Fruit fly (Drosophila melanogaster): ENCODE results near the gene Ubr3.

The Ubr3 gene

dm6 chrX:7972363-7972942 is 36.8 kb downstream of the Ubr3 start (continued):
- no peak for TF ChIP-seq ash1 (GFP tag; optimal IDR thresholded peaks at IDR 0.05)
- peak; percentile 83 for TF ChIP-seq MTF-1 (GFP tag; optimal IDR thresholded peaks at IDR 0.05; ENCODE audit: borderline replicate concordance)
- peak; percentile 66 for TF ChIP-seq CG18764 (GFP tag; optimal IDR thresholded peaks at IDR 0.05)
- TF ChIP-seq ci (GFP tag; IDR thresholded peaks at IDR 0.05) = peak; percentile 95
- peak; percentile 42 for TF ChIP-seq CG4617 (GFP tag; optimal IDR thresholded peaks at IDR 0.05; ENCODE audit: borderline replicate concordance)
- TF ChIP-seq CG17802 (tag; optimal IDR thresholded peaks at IDR 0.05) = peak; percentile 71
- peak; percentile 81 for TF ChIP-seq jing (GFP tag; optimal IDR thresholded peaks at IDR 0.05)
- TF ChIP-seq B-H2 (GFP tag; optimal IDR thresholded peaks at IDR 0.05) = no peak
- peak; percentile 90 for TF ChIP-seq CG7556 (GFP tag; optimal IDR thresholded peaks at IDR 0.05)
- peak in 1 of 3 experiments; percentile 85 for TF ChIP-seq lola (GFP tag; optimal IDR thresholded peaks at IDR 0.05)
- peak; percentile 91 for TF ChIP-seq PHDP (tag; optimal IDR thresholded peaks at IDR 0.05)
- no peak for TF ChIP-seq ftz-f1 (GFP tag; optimal IDR thresholded peaks at IDR 0.05)
- peak; percentile 86 for TF ChIP-seq CG10267 (tag; optimal IDR thresholded peaks at IDR 0.05)
- peak; percentile 80 for TF ChIP-seq slbo (GFP tag; IDR thresholded peaks at IDR 0.05)
- peak; percentile 71 for TF ChIP-seq CG17186 (GFP tag; optimal IDR thresholded peaks at IDR 0.05)
- TF ChIP-seq seq (GFP tag; IDR thresholded peaks at IDR 0.05) = peak; percentile 87
- TF ChIP-seq CHES-1-like (GFP tag; optimal IDR thresholded peaks at IDR 0.05) = peak; percentile 19
- peak; percentile 67 for TF ChIP-seq CG7271 (tag; optimal IDR thresholded peaks at IDR 0.05)
- peak; percentile 75 for TF ChIP-seq peb (GFP tag; IDR thresholded peaks at IDR 0.05)
- peak in 1 of 2 experiments; percentile 94 for TF ChIP-seq eve (GFP tag; optimal IDR thresholded peaks at IDR 0.05)
- peak; percentile 1 for TF ChIP-seq grn (GFP tag; optimal IDR thresholded peaks at IDR 0.05)
- TF ChIP-seq amos (GFP tag; IDR thresholded peaks at IDR 0.05; ENCODE audit: partially characterized antibody) = no peak
- peak; percentile 90 for TF ChIP-seq Blimp-1 (GFP tag; optimal IDR thresholded peaks at IDR 0.05)
- TF ChIP-seq CG17361 (GFP tag; IDR thresholded peaks at IDR 0.05) = peak; percentile 86
- peak; percentile 72 for TF ChIP-seq wek (GFP tag; optimal IDR thresholded peaks at IDR 0.05)
- no peak for TF ChIP-seq z (GFP tag; IDR thresholded peaks at IDR 0.05)
- peak; percentile 89 for TF ChIP-seq CG8388 (GFP tag; optimal IDR thresholded peaks at IDR 0.05)
- peak; percentile 89 for TF ChIP-seq CG6254 (GFP tag; optimal IDR thresholded peaks at IDR 0.05)
- peak; percentile 8 for TF ChIP-seq CG13624 (GFP tag; optimal IDR thresholded peaks at IDR 0.05)
- peak; percentile 73 for TF ChIP-seq CG11723 (GFP tag; optimal IDR thresholded peaks at IDR 0.05)
- TF ChIP-seq tup (GFP tag; optimal IDR thresholded peaks at IDR 0.05) = peak; percentile 61
- no peak for TF ChIP-seq CG6791 (GFP tag; IDR thresholded peaks at IDR 0.05; ENCODE audit: partially characterized antibody)
- TF ChIP-seq Hr78 (GFP tag; optimal IDR thresholded peaks at IDR 0.05) = peak in 1 of 2 experiments; percentile 68
- TF ChIP-seq dysf (GFP tag; IDR thresholded peaks at IDR 0.05) = peak; percentile 89
- peak; percentile 72 for TF ChIP-seq CG5180 (GFP tag; optimal IDR thresholded peaks at IDR 0.05)
- TF ChIP-seq Ets65A (GFP tag) = peak; percentile 94
- peak; percentile 69; the same call in 1 of the 2 replicates for TF ChIP-seq dati (GFP tag; IDR thresholded peaks at IDR 0.05)
- TF ChIP-seq ken (GFP tag; IDR thresholded peaks at IDR 0.05) = peak; percentile 94

- TF ChIP-seq CG12769 (tag; optimal IDR thresholded peaks at IDR 0.05) (no peak), CG9817 (tag; optimal IDR thresholded peaks at IDR 0.05) (no peak), Scr (GFP tag; IDR thresholded peaks at IDR 0.05; ENCODE audit: partially characterized antibody) (no peak), CG15696 (tag; optimal IDR thresholded peaks at IDR 0.05) (no peak), Blimp-1 (GFP tag; optimal IDR thresholded peaks at IDR 0.05) (peak; percentile 69), kni (GFP tag; optimal IDR thresholded peaks at IDR 0.05) (peak; percentile 53), CG1233 (GFP tag; optimal IDR thresholded peaks at IDR 0.05) (no peak), nom (GFP tag; optimal IDR thresholded peaks at IDR 0.05) (peak; percentile 86), hkb (optimal IDR thresholded peaks at IDR 0.05) (no peak), hkb (GFP tag; IDR thresholded peaks at IDR 0.05) (no peak), CG3838 (GFP tag; optimal IDR thresholded peaks at IDR 0.05) (no peak), crol (GFP tag; IDR thresholded peaks at IDR 0.05) (peak; percentile 79), run (tag; optimal IDR thresholded peaks at IDR 0.05) (no peak)
These were observed 37.7 kb downstream of the Ubr3 start for dm6 chrX:7973325-7973954.

Measured in whole organism, embryonic.